Worm (Caenorhabditis elegans) whole organism, L3 larva: ENCODE measurements around the gene tbx-35.

Experiments used
- R02D3.7 ChIP-seq: fragments of 150-350 bp; optimal IDR thresholded peaks from 2 replicates; lab custom pipeline; 2014; ENCODE audit warnings: missing biosample characterization, missing genetic modification characterization
- ZK546.5 ChIP-seq: sonication (generic microtip); optimal IDR thresholded peaks from 2 replicates; lab custom pipeline; 2017; ENCODE audit warnings: missing biosample characterization, missing genetic modification characterization
- aly-2 ChIP-seq: fragments of 150-350 bp; optimal IDR thresholded peaks from 2 replicates; lab custom pipeline; 2014; ENCODE audit warnings: missing biosample characterization, missing genetic modification characterization
- ama-1 ChIP-seq: fragments of 150-350 bp; optimal IDR thresholded peaks from 2 replicates; lab custom pipeline; 2018
- ceh-16 ChIP-seq: sonication (generic microtip); optimal IDR thresholded peaks from 2 replicates; lab custom pipeline; 2017; ENCODE audit warnings: missing biosample characterization, missing genetic modification characterization
- ceh-28 ChIP-seq: fragments of 150-350 bp; optimal IDR thresholded peaks from 2 replicates; lab custom pipeline; 2014; ENCODE audit warnings: missing biosample characterization, missing genetic modification reagents, missing genetic modification characterization
- ceh-82 ChIP-seq: fragments of 150-350 bp; optimal IDR thresholded peaks from 2 replicates; lab custom pipeline; 2014; ENCODE audit warnings: missing biosample characterization, missing genetic modification characterization
- ceh-9 ChIP-seq: sonication (generic microtip); optimal IDR thresholded peaks from 2 replicates; lab custom pipeline; 2018; ENCODE audit warnings: missing biosample characterization, missing genetic modification characterization
- daf-12 ChIP-seq: fragments of 150-350 bp; optimal IDR thresholded peaks from 2 replicates; lab custom pipeline; 2014; ENCODE audit warnings: missing biosample characterization, missing genetic modification reagents, missing genetic modification characterization
- egl-27 ChIP-seq: sonication (generic microtip); optimal IDR thresholded peaks from 4 replicates; lab custom pipeline; 2017; ENCODE audit warnings: missing biosample characterization, missing genetic modification reagents, missing genetic modification characterization
- elt-1 ChIP-seq: fragments of 150-350 bp; optimal IDR thresholded peaks from 2 replicates; lab custom pipeline; 2014; ENCODE audit warnings: missing biosample characterization, missing genetic modification characterization
- elt-2 ChIP-seq: sonication (generic microtip); optimal IDR thresholded peaks from 2 replicates; lab custom pipeline; 2016; ENCODE audit warnings: missing genetic modification reagents, mild to moderate bottlenecking, missing genetic modification characterization, missing compliant biosample characterization
- elt-3 ChIP-seq, 3 experiments: fragments of 150-350 bp in 1 of 3; sonication (generic microtip) in 2 of 3; optimal IDR thresholded peaks; 2 replicates in 2 of 3; 4 replicates in 1 of 3; lab custom pipeline; 2014 to 2017; ENCODE audit warnings: missing biosample characterization in 3 of 3, missing genetic modification characterization in 3 of 3
- eor-1 ChIP-seq, 2 experiments: fragments of 150-350 bp; optimal IDR thresholded peaks; 2 replicates each; lab custom pipeline; 2014 to 2018; ENCODE audit warnings: missing biosample characterization in 2 of 2, missing genetic modification characterization in 2 of 2
- fkh-2 ChIP-seq: fragments of 150-350 bp; optimal IDR thresholded peaks from 2 replicates; lab custom pipeline; 2014; ENCODE audit warnings: missing biosample characterization, missing genetic modification reagents, missing genetic modification characterization
- fos-1 ChIP-seq: fragments of 150-350 bp; optimal IDR thresholded peaks from 2 replicates; lab custom pipeline; 2014; ENCODE audit warnings: missing biosample characterization, missing genetic modification characterization
- hmg-11 ChIP-seq: sonication (generic microtip); optimal IDR thresholded peaks from 2 replicates; lab custom pipeline; 2016; ENCODE audit warnings: missing genetic modification characterization, missing compliant biosample characterization
- jun-1 ChIP-seq: fragments of 150-350 bp; optimal IDR thresholded peaks from 2 replicates; lab custom pipeline; 2014; ENCODE audit warnings: missing biosample characterization, missing genetic modification reagents, missing genetic modification characterization
- lin-39 ChIP-seq: fragments of 150-350 bp; optimal IDR thresholded peaks from 2 replicates; lab custom pipeline; 2018; ENCODE audit warnings: missing biosample characterization, missing genetic modification reagents, missing genetic modification characterization
- mdl-1 ChIP-seq: fragments of 150-350 bp; optimal IDR thresholded peaks from 2 replicates; lab custom pipeline; 2014; ENCODE audit warnings: missing biosample characterization, missing genetic modification characterization
- mml-1 ChIP-seq: fragments of 150-350 bp; sonication (generic microtip); optimal IDR thresholded peaks from 3 replicates; lab custom pipeline; 2014; ENCODE audit warnings: missing biosample characterization, missing genetic modification characterization
- nfya-1 ChIP-seq: sonication (generic microtip); optimal IDR thresholded peaks from 2 replicates; lab custom pipeline; 2017; ENCODE audit warnings: missing genetic modification characterization, mild to moderate bottlenecking, missing compliant biosample characterization, antibody characterized with exemption, moderate library complexity; ENCODE audit not compliant: insufficient read depth
- nhr-11 ChIP-seq: fragments of 150-350 bp; optimal IDR thresholded peaks from 2 replicates; lab custom pipeline; 2014; ENCODE audit warnings: missing biosample characterization, missing genetic modification characterization
- nhr-12 ChIP-seq: fragments of 150-350 bp; optimal IDR thresholded peaks from 2 replicates; lab custom pipeline; 2014; ENCODE audit warnings: missing biosample characterization, missing genetic modification characterization
- nhr-23 ChIP-seq: fragments of 150-350 bp; optimal IDR thresholded peaks from 2 replicates; lab custom pipeline; 2014; ENCODE audit warnings: missing biosample characterization, missing genetic modification reagents, missing genetic modification characterization
- nhr-237 ChIP-seq: fragments of 150-350 bp; optimal IDR thresholded peaks from 2 replicates; lab custom pipeline; 2014; ENCODE audit warnings: missing biosample characterization, missing genetic modification characterization
- nhr-28 ChIP-seq: fragments of 150-350 bp; optimal IDR thresholded peaks from 2 replicates; lab custom pipeline; 2014; ENCODE audit warnings: missing biosample characterization, missing genetic modification characterization
- nhr-67 ChIP-seq: fragments of 150-350 bp; optimal IDR thresholded peaks from 2 replicates; lab custom pipeline; 2014; ENCODE audit warnings: missing biosample characterization, missing genetic modification characterization
- nhr-76 ChIP-seq: fragments of 150-350 bp; sonication (generic microtip); optimal IDR thresholded peaks from 5 replicates; lab custom pipeline; 2014; ENCODE audit warnings: missing biosample characterization, missing genetic modification characterization
- pha-4 ChIP-seq: fragments of 150-350 bp; optimal IDR thresholded peaks from 2 replicates; lab custom pipeline; 2014; ENCODE audit warnings: missing biosample characterization, missing genetic modification reagents, missing genetic modification characterization
- pqm-1 ChIP-seq: fragments of 150-350 bp; optimal IDR thresholded peaks from 2 replicates; lab custom pipeline; 2017; ENCODE audit warnings: missing biosample characterization, missing genetic modification characterization, inconsistent platforms
- sea-2 ChIP-seq: fragments of 150-350 bp; sonication (generic microtip); optimal IDR thresholded peaks from 4 replicates; lab custom pipeline; 2014; ENCODE audit warnings: missing biosample characterization, missing genetic modification reagents, missing genetic modification characterization
- skn-1 ChIP-seq: fragments of 150-350 bp; optimal IDR thresholded peaks from 2 replicates; lab custom pipeline; 2014; ENCODE audit warnings: missing biosample characterization, missing genetic modification characterization
- snpc-4 ChIP-seq: fragments of 150-350 bp; optimal IDR thresholded peaks from 2 replicates; lab custom pipeline; 2014; ENCODE audit warnings: missing biosample characterization, missing genetic modification characterization
- unc-39 ChIP-seq: sonication (generic microtip); optimal IDR thresholded peaks from 4 replicates; lab custom pipeline; 2017; ENCODE audit warnings: missing biosample characterization, missing genetic modification characterization
- unc-62 ChIP-seq: fragments of 150-350 bp; sonication (generic microtip); optimal IDR thresholded peaks from 4 replicates; lab custom pipeline; 2014; ENCODE audit warnings: missing biosample characterization, missing genetic modification reagents, missing genetic modification characterization
- zag-1 ChIP-seq: fragments of 150-350 bp; optimal IDR thresholded peaks from 2 replicates; lab custom pipeline; 2014; ENCODE audit warnings: missing biosample characterization, missing genetic modification characterization
- ztf-11 ChIP-seq: fragments of 150-350 bp; optimal IDR thresholded peaks from 2 replicates; lab custom pipeline; 2014; ENCODE audit warnings: missing biosample characterization, missing genetic modification characterization
- ztf-4 ChIP-seq: fragments of 150-350 bp; optimal IDR thresholded peaks from 2 replicates; lab custom pipeline; 2014; ENCODE audit warnings: missing biosample characterization, missing genetic modification characterization

tbx-35 gene

ce11 chrII:5497541-5497940, 27.7 kb downstream of the tbx-35 start:
- TF ChIP-seq ceh-28 (tag; lab: Kevin White, UChicago): no peak
- no peak for TF ChIP-seq skn-1 (tag; lab: Kevin White, UChicago)
- no peak for TF ChIP-seq ztf-11
- TF ChIP-seq elt-2: no peak
- TF ChIP-seq zag-1 (tag; lab: Kevin White, UChicago): no peak
- TF ChIP-seq elt-1 (tag; lab: Kevin White, UChicago): no peak
- TF ChIP-seq ztf-4 (tag; lab: Kevin White, UChicago): no peak

ce11 chrII:5496375-5496774, 28.8 kb downstream of the tbx-35 start, which contains the start of gene F12A10.1:
TSS of gene F12A10.1 (plus strand) at chrII:5496540.
- TF ChIP-seq nhr-237 (tag; lab: Kevin White, UChicago) (no peak), snpc-4 (tag; lab: Kevin White, UChicago) (no peak), fkh-2 (tag; lab: Kevin White, UChicago) (no peak), hmg-11 (tag; lab: Kevin White, UChicago) (no peak), mdl-1 (tag; lab: Kevin White, UChicago) (no peak), nhr-28 (tag; lab: Kevin White, UChicago) (no peak), nfya-1 (tag; lab: Kevin White, UChicago) (no peak), nhr-12 (no peak), egl-27 (no peak), ceh-16 (tag; lab: Kevin White, UChicago) (no peak)

DNA sequence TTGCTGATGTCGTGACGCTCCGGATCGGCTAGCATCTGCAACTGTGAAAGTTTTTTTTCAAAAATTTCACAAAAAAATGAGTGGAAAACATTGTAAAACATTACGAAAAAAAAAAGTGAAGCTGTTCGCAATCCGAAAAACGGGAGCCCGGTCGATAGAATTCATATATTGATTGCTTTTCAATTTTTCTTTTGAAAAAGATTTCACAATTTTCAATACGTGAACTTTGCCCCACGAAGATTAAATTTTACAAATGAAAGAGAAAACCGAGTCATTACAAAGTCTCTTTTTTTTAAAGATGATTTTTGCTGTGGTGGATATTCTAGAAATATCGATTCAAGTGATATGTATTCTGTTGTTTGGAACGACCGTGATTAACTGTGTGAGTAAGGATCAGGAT, 30.8 kb downstream of the tbx-35 start, which contains the start of gene F12A10.6:
Gene F12A10.6 (minus strand): TSS at position 101 of the 400 bp plus-strand sequence.
- TF ChIP-seq pqm-1 (tag; lab: Kevin White, UChicago) (no peak), nhr-67 (tag; lab: Kevin White, UChicago) (no peak), ZK546.5 (tag; lab: Kevin White, UChicago) (no peak)

- TF ChIP-seq R02D3.7 (tag; lab: Kevin White, UChicago) (no peak), nhr-12 (no peak), jun-1 (no peak), ceh-28 (tag; lab: Kevin White, UChicago) (no peak), pha-4 (tag; lab: Kevin White, UChicago) (no peak), nhr-23 (tag; lab: Kevin White, UChicago) (no peak), fos-1 (no peak), elt-3 (tag; optimal IDR thresholded peaks at IDR 0.05; lab: Kevin White, UChicago) (no peak), elt-2 (no peak), nhr-76 (tag; lab: Kevin White, UChicago) (no peak), daf-12 (tag; lab: Kevin White, UChicago) (no peak), ama-1 (lab: Kevin White, UChicago) (no peak), eor-1 (tag; optimal IDR thresholded peaks at IDR 0.05; lab: Kevin White, UChicago) (no peak), fkh-2 (tag; lab: Kevin White, UChicago) (no peak), ceh-82 (tag; lab: Kevin White, UChicago) (no peak), sea-2 (no peak), lin-39 (tag; lab: Kevin White, UChicago) (no peak), aly-2 (tag; lab: Kevin White, UChicago) (no peak), nfya-1 (tag; lab: Kevin White, UChicago) (no peak), unc-39 (tag; lab: Kevin White, UChicago) (no peak)
These were observed 37.4 kb downstream of the tbx-35 start, which contains the start of gene nep-5 for ce11 chrII:5487844-5488243. TSS of gene nep-5 (plus strand) at chrII:5488144.

- TF ChIP-seq ceh-16 (tag; lab: Kevin White, UChicago) (no peak), ceh-9 (tag; lab: Kevin White, UChicago) (no peak), elt-1 (tag; lab: Kevin White, UChicago) (no peak), ceh-82 (tag; lab: Kevin White, UChicago) (no peak), mml-1 (tag; lab: Kevin White, UChicago) (no peak), mdl-1 (tag; lab: Kevin White, UChicago) (no peak), nhr-67 (tag; lab: Kevin White, UChicago) (no peak), nhr-11 (tag; lab: Kevin White, UChicago) (no peak), eor-1 (tag; optimal IDR thresholded peaks at IDR 0.05; lab: Kevin White, UChicago) (no peak), elt-3 (tag; optimal IDR thresholded peaks at IDR 0.05; lab: Kevin White, UChicago) (no peak), unc-62 (GFP tag; lab: Kevin White, UChicago) (no peak), nhr-12 (no peak), nhr-237 (tag; lab: Kevin White, UChicago) (no peak)
- TF ChIP-seq, all 47 proteins: peak for 0
These were observed 43.2 kb downstream of the tbx-35 start, which contains the start of gene cal-8 for ce11 chrII:5481982-5482381. TSS of gene cal-8 (minus strand) at chrII:5482041.
